Fruit fly (Drosophila melanogaster) whole organism: ENCODE measurements around the gene CG7069.

Experiments
- CG8478 ChIP-seq: fragments of >200 bp; optimal IDR thresholded peaks from 2 replicates; lab custom pipeline; 2018; ENCODE audit warnings: inconsistent platforms
- Dll ChIP-seq: fragments of >200 bp; optimal IDR thresholded peaks from 2 replicates; lab custom pipeline; 2017
- EcR ChIP-seq, 2 experiments: fragments of >200 bp; optimal IDR thresholded peaks; 2 replicates each; lab custom pipeline; 2017; ENCODE audit warnings: missing biosample characterization in 2 of 2, missing genetic modification characterization in 2 of 2, missing genetic modification reagents in 2 of 2
- pan ChIP-seq: fragments of >200 bp; optimal IDR thresholded peaks from 2 replicates; lab custom pipeline; 2017
- psq ChIP-seq: fragments of >200 bp; optimal IDR thresholded peaks from 2 replicates; lab custom pipeline; 2017
- usp ChIP-seq: fragments of >200 bp; optimal IDR thresholded peaks from 2 replicates; lab custom pipeline; 2017; ENCODE audit warnings: missing biosample characterization, missing genetic modification characterization, mixed read lengths

Gene CG7069

dm6 chr3R:22379942-22380341, 7.3 kb downstream of the CG7069 start, which contains the start of gene CG34149:
Gene CG34149 (plus strand): TSS chr3R:22380128.
- TF ChIP-seq usp (GFP tag; lab: Kevin White, UChicago): no peak
- TF ChIP-seq CG8478: no peak

- TF ChIP-seq EcR (GFP tag; optimal IDR thresholded peaks at IDR 0.05; lab: Kevin White, UChicago): no peak
- TF ChIP-seq pan (lab: Kevin White, UChicago): no peak
- TF ChIP-seq CG8478: no peak
- no peak for TF ChIP-seq psq (lab: Kevin White, UChicago)
- TF ChIP-seq usp (GFP tag; lab: Kevin White, UChicago): no peak
- TF ChIP-seq Dll (lab: Kevin White, UChicago): no peak
These were observed 8.4 kb downstream of the CG7069 start, which contains the start of gene CG43342 for dm6 chr3R:22381077-22381476. Gene CG43342 (plus strand): TSS chr3R:22381340.

dm6 chr3R:22381735-22382134, 9.1 kb downstream of the CG7069 start, which contains the start of gene Gpdh3:
Gene Gpdh3 (plus strand): TSS chr3R:22382035.
- TF ChIP-seq usp (GFP tag; lab: Kevin White, UChicago): no peak
- TF ChIP-seq pan (lab: Kevin White, UChicago): no peak
- TF ChIP-seq Dll (lab: Kevin White, UChicago): no peak
- TF ChIP-seq psq (lab: Kevin White, UChicago): no peak
- TF ChIP-seq EcR (GFP tag; optimal IDR thresholded peaks at IDR 0.05; lab: Kevin White, UChicago): no peak
- TF ChIP-seq CG8478: no peak

DNA sequence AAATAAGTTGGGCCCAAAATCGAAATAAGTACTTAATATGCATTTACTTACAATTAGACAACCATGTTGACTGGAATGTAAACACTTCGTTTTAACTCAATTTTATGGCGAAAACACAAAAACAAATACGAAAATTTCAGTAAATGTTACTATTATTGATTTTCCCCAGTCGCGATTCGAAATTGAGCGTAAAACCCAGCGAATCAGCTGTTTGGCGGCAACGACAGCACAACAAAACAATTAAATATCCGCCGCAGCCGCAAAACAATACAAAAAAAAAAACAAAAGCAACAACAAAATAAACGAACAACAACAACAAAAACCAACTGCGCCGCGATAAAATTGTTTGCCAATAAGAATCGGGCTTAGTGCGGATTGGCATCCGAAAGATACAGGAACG, 17.0 kb downstream of the CG7069 start, which contains the start of the genes CAH8 and CG7059:
Gene CAH8 (minus strand): TSS at position 101 of the 400 bp plus-strand sequence.
Gene CG7059 (plus strand): TSS at position 167 of the 400 bp plus-strand sequence.
- TF ChIP-seq psq (lab: Kevin White, UChicago): no peak
- no peak for TF ChIP-seq CG8478
- no peak for TF ChIP-seq usp (GFP tag; lab: Kevin White, UChicago)
- no peak for TF ChIP-seq Dll (lab: Kevin White, UChicago)
- TF ChIP-seq EcR (GFP tag; optimal IDR thresholded peaks at IDR 0.05; lab: Kevin White, UChicago): no peak
- no peak for TF ChIP-seq pan (lab: Kevin White, UChicago)

- TF ChIP-seq EcR (GFP tag; optimal IDR thresholded peaks at IDR 0.05; lab: Kevin White, UChicago): no peak
- no peak for TF ChIP-seq psq (lab: Kevin White, UChicago)
- TF ChIP-seq CG8478: no peak
- no peak for TF ChIP-seq usp (GFP tag; lab: Kevin White, UChicago)
- no peak for TF ChIP-seq pan (lab: Kevin White, UChicago)
- TF ChIP-seq Dll (lab: Kevin White, UChicago): no peak
These were observed 17.5 kb downstream of the CG7069 start for dm6 chr3R:22390109-22390508.

- TF ChIP-seq pan (lab: Kevin White, UChicago): no peak
- no peak for TF ChIP-seq usp (GFP tag; lab: Kevin White, UChicago)
- no peak for TF ChIP-seq CG8478
- no peak for TF ChIP-seq Dll (lab: Kevin White, UChicago)
- no peak for TF ChIP-seq psq (lab: Kevin White, UChicago)
- no peak for TF ChIP-seq EcR (GFP tag; optimal IDR thresholded peaks at IDR 0.05; lab: Kevin White, UChicago)
These were observed 21.4 kb downstream of the CG7069 start, which contains the start of gene CG13857 for dm6 chr3R:22394004-22394403. Gene CG13857 (minus strand): TSS chr3R:22394104.

- no peak for TF ChIP-seq CG8478
- TF ChIP-seq EcR (GFP tag; optimal IDR thresholded peaks at IDR 0.05; lab: Kevin White, UChicago): no peak
- TF ChIP-seq psq (lab: Kevin White, UChicago): no peak
- TF ChIP-seq usp (GFP tag; lab: Kevin White, UChicago): no peak
- TF ChIP-seq Dll (lab: Kevin White, UChicago): no peak
- no peak for TF ChIP-seq pan (lab: Kevin White, UChicago)
These were observed 23.0 kb downstream of the CG7069 start for dm6 chr3R:22395409-22396178.

DNA sequence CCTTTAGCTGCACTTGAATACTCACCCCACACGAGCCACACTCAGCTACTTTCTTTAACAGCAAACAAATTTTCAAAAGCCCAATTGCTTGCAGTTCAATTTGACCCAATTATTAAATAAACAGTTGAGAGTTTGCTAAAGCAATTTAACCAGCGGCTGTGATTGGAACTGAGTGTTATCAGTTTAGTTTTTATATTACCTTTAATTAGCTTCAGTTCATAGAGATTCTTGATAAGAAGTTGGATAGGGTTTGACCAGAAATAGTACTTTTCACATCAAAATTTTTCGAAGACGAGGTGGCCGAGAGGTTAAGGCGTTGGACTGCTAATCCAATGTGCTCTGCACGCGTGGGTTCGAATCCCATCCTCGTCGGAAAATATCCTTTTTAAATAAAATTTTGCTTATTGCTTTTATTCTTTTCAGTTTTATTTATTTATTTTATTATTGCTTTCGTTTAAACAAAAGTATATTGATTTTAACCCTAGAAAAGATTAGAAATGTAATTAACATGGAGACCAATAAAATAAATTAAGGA, 23.7 kb downstream of the CG7069 start:
- TF ChIP-seq usp (GFP tag; lab: Kevin White, UChicago): no peak
- no peak for TF ChIP-seq CG8478
- TF ChIP-seq Dll (lab: Kevin White, UChicago): no peak
- no peak for TF ChIP-seq psq (lab: Kevin White, UChicago)
- TF ChIP-seq EcR (GFP tag; optimal IDR thresholded peaks at IDR 0.05; lab: Kevin White, UChicago): no peak
- TF ChIP-seq pan (lab: Kevin White, UChicago): no peak

DNA sequence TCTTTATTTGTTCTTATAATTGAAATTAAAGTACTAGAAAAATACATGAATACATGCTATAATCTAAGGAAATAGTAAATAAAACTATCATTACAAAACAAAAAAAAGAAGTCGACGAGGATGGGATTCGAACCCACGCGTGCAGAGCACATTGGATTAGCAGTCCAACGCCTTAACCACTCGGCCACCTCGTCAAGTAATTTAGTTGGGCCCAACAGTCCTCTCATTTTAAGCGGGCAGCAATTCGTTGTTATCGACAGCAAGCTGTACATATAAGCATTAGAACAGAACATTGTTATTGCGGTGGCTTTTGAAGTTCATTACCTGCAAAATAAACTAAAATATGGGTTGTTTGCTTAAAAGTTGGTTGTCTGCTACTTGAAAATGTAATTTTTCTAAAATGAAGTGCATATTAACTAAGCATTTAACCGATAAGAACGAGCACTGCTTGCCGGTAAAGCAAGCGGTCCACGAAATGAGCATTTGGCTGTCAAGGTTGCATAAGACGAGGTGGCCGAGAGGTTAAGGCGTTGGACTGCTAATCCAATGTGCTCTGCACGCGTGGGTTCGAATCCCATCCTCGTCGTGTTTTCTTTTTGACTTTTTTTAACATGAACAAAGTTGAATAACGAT, 24.5 kb downstream of the CG7069 start:
- no peak for TF ChIP-seq usp (GFP tag; lab: Kevin White, UChicago)
- no peak for TF ChIP-seq EcR (GFP tag; optimal IDR thresholded peaks at IDR 0.05; lab: Kevin White, UChicago)
- TF ChIP-seq psq (lab: Kevin White, UChicago): no peak
- TF ChIP-seq pan (lab: Kevin White, UChicago): no peak
- peak; percentile 44 for TF ChIP-seq CG8478

dm6 chr3R:22400246-22400645, 27.6 kb downstream of the CG7069 start:
- TF ChIP-seq psq (lab: Kevin White, UChicago): no peak
- no peak for TF ChIP-seq Dll (lab: Kevin White, UChicago)
- TF ChIP-seq EcR (GFP tag; optimal IDR thresholded peaks at IDR 0.05; lab: Kevin White, UChicago): no peak
- no peak for TF ChIP-seq pan (lab: Kevin White, UChicago)
- no peak for TF ChIP-seq CG8478
- no peak for TF ChIP-seq usp (GFP tag; lab: Kevin White, UChicago)

DNA sequence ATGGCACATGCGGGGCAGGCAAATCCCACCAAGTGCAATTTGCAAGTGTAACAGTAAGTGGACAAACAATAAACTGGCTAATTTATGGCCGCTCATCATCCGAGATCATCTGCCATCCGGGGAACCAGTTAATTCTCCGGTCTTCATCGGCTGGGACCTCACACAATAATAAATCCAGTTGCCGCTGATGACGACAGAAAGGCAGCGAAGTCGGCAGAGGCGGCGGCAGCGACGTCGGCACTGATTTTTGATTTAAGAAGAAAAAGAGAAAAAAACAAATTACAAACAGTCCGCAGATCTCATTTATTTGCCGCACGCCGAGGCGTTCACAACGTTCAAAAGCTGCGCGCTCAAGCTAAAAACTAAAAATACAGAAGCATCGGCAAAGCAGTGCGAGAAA, 29.7 kb downstream of the CG7069 start, which contains the start of gene CG13856:
Gene CG13856 (plus strand): TSS at position 301 of the 400 bp plus-strand sequence.
- TF ChIP-seq psq (lab: Kevin White, UChicago) (no peak), Dll (lab: Kevin White, UChicago) (no peak), usp (GFP tag; lab: Kevin White, UChicago) (no peak), CG8478 (no peak), EcR (GFP tag; optimal IDR thresholded peaks at IDR 0.05; lab: Kevin White, UChicago) (no peak), pan (lab: Kevin White, UChicago) (no peak)
